Worm (Caenorhabditis elegans): ENCODE results near the gene ugt-4.

Gene ugt-4

DNA sequence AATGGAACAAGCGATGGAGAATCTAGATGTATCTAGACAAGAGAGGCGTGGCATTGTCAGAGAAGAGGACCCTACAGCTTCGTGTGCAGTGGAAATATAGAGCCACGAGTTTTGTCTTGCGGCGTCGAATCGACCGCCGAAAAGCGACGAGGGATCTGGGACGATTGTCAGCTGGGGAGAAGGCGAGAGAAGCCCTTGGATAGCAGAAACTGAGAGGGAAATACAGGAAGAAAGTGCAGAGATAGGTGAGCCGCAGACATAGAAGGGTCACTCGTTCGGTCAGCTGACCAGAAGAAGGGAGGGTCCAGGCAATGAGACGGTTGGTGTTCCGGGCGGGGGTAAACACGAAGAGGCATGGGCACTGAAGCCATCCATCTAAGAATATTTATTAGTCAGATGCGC lies 19.3 kb upstream of the ugt-4 start:
- TF ChIP-seq nhr-11 (tag; optimal IDR thresholded peaks at IDR 0.05) = no peak
- peak in 1 of 2 experiments; percentile 79 for TF ChIP-seq lsy-2 (tag; optimal IDR thresholded peaks at IDR 0.05)
- no peak for TF ChIP-seq nhr-6 (tag; optimal IDR thresholded peaks at IDR 0.05)
- peak; percentile 40 for TF ChIP-seq lin-13 (GFP tag; optimal IDR thresholded peaks at IDR 0.05)
- peak; percentile 14 to 65 for TF ChIP-seq mdl-1 (tag; optimal IDR thresholded peaks at IDR 0.05)
- TF ChIP-seq nhr-23 (tag; optimal IDR thresholded peaks at IDR 0.05) = no peak
- peak; percentile 69 for TF ChIP-seq Y55F3AM.14 (GFP tag; optimal IDR thresholded peaks at IDR 0.05)
- TF ChIP-seq snpc-4 (tag; optimal IDR thresholded peaks at IDR 0.05) = peak; percentile 55
- peak; percentile 88 for TF ChIP-seq C34F6.9 (tag; optimal IDR thresholded peaks at IDR 0.05)
- peak; percentile 60 for TF ChIP-seq sem-4 (tag; optimal IDR thresholded peaks at IDR 0.05)
- no peak for TF ChIP-seq ztf-11 (tag; optimal IDR thresholded peaks at IDR 0.05)
- TF ChIP-seq ztf-4 (tag; optimal IDR thresholded peaks at IDR 0.05) = peak; percentile 63
- peak; percentile 7 for TF ChIP-seq crh-2 (tag; optimal IDR thresholded peaks at IDR 0.05)
- peak; percentile 42 for TF ChIP-seq unc-55 (GFP tag; optimal IDR thresholded peaks at IDR 0.05)
- peak; percentile 87 for TF ChIP-seq sma-9 (GFP tag; optimal IDR thresholded peaks at IDR 0.05)
- TF ChIP-seq sma-9 (tag; optimal IDR thresholded peaks at IDR 0.05) = no peak
- no peak for TF ChIP-seq nhr-21 (tag; optimal IDR thresholded peaks at IDR 0.05)
- TF ChIP-seq lin-11 (tag; optimal IDR thresholded peaks at IDR 0.05) = peak; percentile 77
- peak; percentile 64 for TF ChIP-seq egl-27 (tag; optimal IDR thresholded peaks at IDR 0.05)
- TF ChIP-seq mbf-1 (tag; optimal IDR thresholded peaks at IDR 0.05) = no peak
- TF ChIP-seq zag-1 (tag; optimal IDR thresholded peaks at IDR 0.05) = peak; percentile 40
- peak; percentile 91 for TF ChIP-seq F13H6.1 (tag; optimal IDR thresholded peaks at IDR 0.05)
- no peak for TF ChIP-seq blmp-1 (tag; optimal IDR thresholded peaks at IDR 0.05; ENCODE audit: insufficient read depth)
- peak; percentile 12 for TF ChIP-seq gmeb-1 (tag; optimal IDR thresholded peaks at IDR 0.05)
- TF ChIP-seq nhr-10 (tag; optimal IDR thresholded peaks at IDR 0.05) = no peak
- no peak for TF ChIP-seq peb-1 (tag; optimal IDR thresholded peaks at IDR 0.05)
- TF ChIP-seq sma-3 (GFP tag; optimal IDR thresholded peaks at IDR 0.05) = no peak
- no peak for TF ChIP-seq unc-62 (GFP tag; optimal IDR thresholded peaks at IDR 0.05)
- peak; percentile 84 for TF ChIP-seq nhr-129 (tag; optimal IDR thresholded peaks at IDR 0.05)
- peak; percentile 4 for TF ChIP-seq unc-39 (tag; optimal IDR thresholded peaks at IDR 0.05)
- TF ChIP-seq mab-5 (tag; optimal IDR thresholded peaks at IDR 0.05) = peak; percentile 86
- TF ChIP-seq R02D3.7 (tag; optimal IDR thresholded peaks at IDR 0.05) = no peak
- peak; percentile 32 for TF ChIP-seq lin-39 (tag; optimal IDR thresholded peaks at IDR 0.05)
- TF ChIP-seq ZK546.5 (tag; optimal IDR thresholded peaks at IDR 0.05) = no peak

DNA sequence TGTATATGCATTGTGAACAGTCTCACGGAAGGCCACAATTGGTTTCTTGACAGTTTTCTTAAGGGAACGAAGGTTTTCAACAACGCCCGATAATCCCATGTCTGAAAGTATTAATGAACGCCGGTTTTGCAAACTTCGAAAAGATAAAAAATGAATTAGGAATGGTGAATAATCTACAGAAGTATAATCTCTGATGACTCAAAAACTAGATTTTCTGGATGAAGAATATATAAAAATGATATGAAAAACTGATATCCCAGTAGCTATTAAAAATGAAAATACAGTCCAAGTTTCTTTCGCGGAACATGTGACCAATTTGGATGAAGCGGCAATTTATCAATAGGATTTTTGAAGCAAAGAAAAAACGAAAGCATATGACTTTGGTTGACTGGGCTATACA lies 18.9 kb upstream of the ugt-4 start, which contains the start of gene ZC443.3:
ZC443.3 (minus strand) TSS at position 101 of the 400 bp plus-strand sequence.
- TF ChIP-seq nhr-129 (tag; optimal IDR thresholded peaks at IDR 0.05) = no peak
- no peak for TF ChIP-seq dmd-4 (tag; optimal IDR thresholded peaks at IDR 0.05)
- TF ChIP-seq ztf-1 (GFP tag; conservative IDR thresholded peaks at IDR 0.05) = no peak
- no peak for TF ChIP-seq aly-2 (tag; optimal IDR thresholded peaks at IDR 0.05)
- no peak for TF ChIP-seq peb-1 (tag; optimal IDR thresholded peaks at IDR 0.05)
- TF ChIP-seq ceh-16 (tag; optimal IDR thresholded peaks at IDR 0.05) = no peak
- no peak for TF ChIP-seq lin-13 (GFP tag; optimal IDR thresholded peaks at IDR 0.05)
- TF ChIP-seq gmeb-1 (tag; optimal IDR thresholded peaks at IDR 0.05) = no peak
- TF ChIP-seq unc-55 (GFP tag; optimal IDR thresholded peaks at IDR 0.05) = no peak
- no peak for TF ChIP-seq nhr-237 (tag; optimal IDR thresholded peaks at IDR 0.05)

DNA sequence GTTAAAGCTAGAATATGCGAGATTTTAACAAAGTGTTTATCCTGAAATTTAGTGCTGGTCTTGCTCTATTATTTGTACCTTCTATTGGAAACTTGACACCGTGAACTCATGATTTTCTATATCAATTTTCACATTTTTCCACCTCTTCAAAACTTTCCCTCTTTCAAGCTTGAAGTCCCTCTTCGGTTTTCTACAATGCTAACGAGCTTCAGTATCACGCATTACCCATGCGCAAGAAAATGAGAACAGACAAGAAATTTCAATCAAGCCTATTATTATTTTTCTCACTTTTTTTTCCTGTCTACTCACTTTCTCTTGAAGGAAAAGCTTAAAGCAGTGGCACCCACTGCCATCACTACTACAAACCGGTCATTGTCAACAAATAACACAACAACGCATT lies 16.7 kb upstream of the ugt-4 start:
- peak; percentile 15 for TF ChIP-seq ama-1 (optimal IDR thresholded peaks at IDR 0.05)
- no peak for TF ChIP-seq R02D3.7 (tag; optimal IDR thresholded peaks at IDR 0.05)
- TF ChIP-seq lsy-2 (tag; optimal IDR thresholded peaks at IDR 0.05) = peak in 1 of 2 experiments; percentile 5

DNA sequence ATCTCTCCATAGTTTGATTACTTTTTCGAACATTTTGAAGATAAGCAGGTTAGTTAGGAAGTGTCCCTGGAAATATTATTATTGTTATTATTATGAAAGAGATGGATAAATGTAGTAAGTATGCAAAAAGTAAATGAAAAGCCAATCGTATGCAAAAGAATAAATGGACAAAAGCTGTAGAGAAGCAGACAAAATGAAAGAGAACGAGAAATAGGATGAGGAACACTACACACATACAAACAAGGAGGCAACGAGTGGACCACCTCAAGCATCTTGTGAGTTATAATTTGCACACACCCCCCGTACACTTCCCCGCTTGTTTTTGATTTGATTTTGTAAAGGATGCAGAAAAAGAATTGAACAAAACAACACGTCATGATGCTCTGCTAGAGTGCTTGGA lies 16.0 kb upstream of the ugt-4 start, which contains the start of gene ZC443.2:
ZC443.2 (minus strand) TSS at position 67 of the 400 bp plus-strand sequence.
- TF ChIP-seq ztf-4 (tag; optimal IDR thresholded peaks at IDR 0.05) = no peak
- TF ChIP-seq unc-55 (GFP tag; optimal IDR thresholded peaks at IDR 0.05) = peak; percentile 64
- no peak for TF ChIP-seq ama-1 (optimal IDR thresholded peaks at IDR 0.05)
- TF ChIP-seq fos-1 (tag; optimal IDR thresholded peaks at IDR 0.05) = no peak
- no peak for TF ChIP-seq C34F6.9 (tag; optimal IDR thresholded peaks at IDR 0.05)
